Fruit fly (Drosophila melanogaster): ENCODE measurements around the gene Rox8.

Rox8 gene

dm6 chr3R:24092590-24093151, 44.6 kb upstream of the Rox8 start (continued):
- TF ChIP-seq CG4854 (GFP tag; optimal IDR thresholded peaks at IDR 0.05) (no peak), cato (GFP tag; optimal IDR thresholded peaks at IDR 0.05; ENCODE audit: borderline replicate concordance) (no peak), CG10267 (tag; optimal IDR thresholded peaks at IDR 0.05) (no peak), CG12769 (tag; optimal IDR thresholded peaks at IDR 0.05) (no peak), CG9932 (GFP tag; IDR thresholded peaks at IDR 0.05) (0 out of 2 replicates have a peak, but pooled peaks have one; percentile 16), Doc2 (GFP tag; IDR thresholded peaks at IDR 0.05) (no peak), CG9609 (GFP tag; optimal IDR thresholded peaks at IDR 0.05) (no peak), Trl (optimal IDR thresholded peaks at IDR 0.05) (peak; percentile 63 to 76), Trl (GFP tag; optimal IDR thresholded peaks at IDR 0.05) (no peak), CG8359 (GFP tag; optimal IDR thresholded peaks at IDR 0.05; ENCODE audit: borderline replicate concordance) (no peak), eyg (GFP tag; optimal IDR thresholded peaks at IDR 0.05) (no peak)

- TF ChIP-seq CG5953 (GFP tag; IDR thresholded peaks at IDR 0.05): no peak
- 0 out of 2 replicates have a peak, but pooled peaks have one; percentile 23 for TF ChIP-seq stc (GFP tag; IDR thresholded peaks at IDR 0.05)
- TF ChIP-seq mld (GFP tag; IDR thresholded peaks at IDR 0.05; ENCODE audit: partially characterized antibody): no peak
- no peak for TF ChIP-seq fru (optimal IDR thresholded peaks at IDR 0.05)
- TF ChIP-seq Deaf1 (tag; optimal IDR thresholded peaks at IDR 0.05): no peak
- TF ChIP-seq CG17385 (GFP tag; optimal IDR thresholded peaks at IDR 0.05): peak; percentile 14
- no peak for TF ChIP-seq sens-2 (GFP tag; IDR thresholded peaks at IDR 0.05)
- no peak for TF ChIP-seq Xbp1 (GFP tag; optimal IDR thresholded peaks at IDR 0.05)
- peak; percentile 33 for TF ChIP-seq scrt (GFP tag; optimal IDR thresholded peaks at IDR 0.05)
- no peak for TF ChIP-seq Lhr (GFP tag; optimal IDR thresholded peaks at IDR 0.05)
- no peak for TF ChIP-seq CG1602 (GFP tag; optimal IDR thresholded peaks at IDR 0.05)
- no peak for TF ChIP-seq CkIIα-i1 (GFP tag; IDR thresholded peaks at IDR 0.05)
- TF ChIP-seq CG13624 (GFP tag; optimal IDR thresholded peaks at IDR 0.05): no peak
- TF ChIP-seq CG10431 (GFP tag; optimal IDR thresholded peaks at IDR 0.05): no peak
- no peak for TF ChIP-seq CG9215 (GFP tag; IDR thresholded peaks at IDR 0.05)
- peak in 1 of 2 experiments; percentile 29 for TF ChIP-seq Hr51 (GFP tag; optimal IDR thresholded peaks at IDR 0.05)
- no peak for TF ChIP-seq croc (GFP tag; conservative IDR thresholded peaks at IDR 0.05)
- TF ChIP-seq stwl (tag; optimal IDR thresholded peaks at IDR 0.05): no peak
- no peak for TF ChIP-seq Kr (GFP tag; optimal IDR thresholded peaks at IDR 0.05)
- TF ChIP-seq HmgZ (tag; optimal IDR thresholded peaks at IDR 0.05): no peak
- peak; percentile 37; the same call in 1 of the 2 replicates for TF ChIP-seq Ptx1 (GFP tag; IDR thresholded peaks at IDR 0.05)
- peak; percentile 30; the same call in 1 of the 2 replicates for TF ChIP-seq CG32532 (GFP tag; IDR thresholded peaks at IDR 0.05)
- TF ChIP-seq amos (GFP tag; IDR thresholded peaks at IDR 0.05; ENCODE audit: partially characterized antibody): no peak
- TF ChIP-seq ab (GFP tag; optimal IDR thresholded peaks at IDR 0.05): no peak
- TF ChIP-seq CG1529 (GFP tag; optimal IDR thresholded peaks at IDR 0.05): no peak
- TF ChIP-seq PHDP (tag; optimal IDR thresholded peaks at IDR 0.05): peak; percentile 39
- no peak for TF ChIP-seq CG15011 (GFP tag; optimal IDR thresholded peaks at IDR 0.05)
- TF ChIP-seq crp (GFP tag; optimal IDR thresholded peaks at IDR 0.05): no peak
- TF ChIP-seq Pdp1 (GFP tag; optimal IDR thresholded peaks at IDR 0.05): peak in 1 of 2 experiments; percentile 2
- no peak for TF ChIP-seq B-H2 (GFP tag; optimal IDR thresholded peaks at IDR 0.05)
- no peak for TF ChIP-seq Hr78 (GFP tag; optimal IDR thresholded peaks at IDR 0.05)
- no peak for TF ChIP-seq insv (GFP tag; optimal IDR thresholded peaks at IDR 0.05)
- TF ChIP-seq CG4360 (GFP tag; IDR thresholded peaks at IDR 0.05): no peak
- peak; percentile 45 for TF ChIP-seq lilli (GFP tag; optimal IDR thresholded peaks at IDR 0.05)
- no peak for TF ChIP-seq Sry-β (GFP tag; optimal IDR thresholded peaks at IDR 0.05)
- TF ChIP-seq CG18262 (tag; optimal IDR thresholded peaks at IDR 0.05): no peak
- no peak for TF ChIP-seq CG18011 (GFP tag; optimal IDR thresholded peaks at IDR 0.05)
- no peak for TF ChIP-seq D (optimal IDR thresholded peaks at IDR 0.05)
- no peak for TF ChIP-seq D (GFP tag; optimal IDR thresholded peaks at IDR 0.05)
Measured at dm6 chr3R:24091653-24092052, 43.6 kb upstream of the Rox8 start.

All from whole organism, embryonic.